Worm (Caenorhabditis elegans): ENCODE data around the gene M02G9.4.

Gene M02G9.4

ce11 chrII:10345012-10345411 lies 27.9 kb downstream of the M02G9.4 start, which contains the start of gene pro-2:
TSS of gene pro-2 (minus strand) at chrII:10345112.
- no peak for TF ChIP-seq madf-5 (GFP tag; IDR thresholded peaks at IDR 0.05)
- no peak for TF ChIP-seq Y105C5A.15 (GFP tag; IDR thresholded peaks at IDR 0.05)
- TF ChIP-seq nhr-6 (tag; optimal IDR thresholded peaks at IDR 0.05) = no peak
- TF ChIP-seq skn-1 (tag; optimal IDR thresholded peaks at IDR 0.05) = no peak
- TF ChIP-seq mdt-29 (GFP tag; IDR thresholded peaks at IDR 0.05) = no peak
- no peak for TF ChIP-seq daf-8 (GFP tag; IDR thresholded peaks at IDR 0.05)
- TF ChIP-seq F10B5.3 (tag; optimal IDR thresholded peaks at IDR 0.05) = no peak
- TF ChIP-seq zip-11 (GFP tag; IDR thresholded peaks at IDR 0.05) = no peak
- no peak for TF ChIP-seq aly-2 (tag; optimal IDR thresholded peaks at IDR 0.05)
- no peak for TF ChIP-seq daf-16 (GFP tag; optimal IDR thresholded peaks at IDR 0.05)
- no peak for TF ChIP-seq daf-16 (tag; optimal IDR thresholded peaks at IDR 0.05)
- TF ChIP-seq lim-7 (GFP tag; IDR thresholded peaks at IDR 0.05) = no peak
- no peak for TF ChIP-seq Y75B8A.6 (GFP tag; IDR thresholded peaks at IDR 0.05)
- TF ChIP-seq arid-1 (GFP tag; conservative IDR thresholded peaks at IDR 0.05) = no peak
- no peak for TF ChIP-seq R02D3.7 (tag; optimal IDR thresholded peaks at IDR 0.05)
- TF ChIP-seq unc-39 (tag; optimal IDR thresholded peaks at IDR 0.05) = no peak
- no peak for TF ChIP-seq unc-130 (GFP tag; optimal IDR thresholded peaks at IDR 0.05)
- TF ChIP-seq spr-3 (GFP tag; optimal IDR thresholded peaks at IDR 0.05) = no peak
- no peak for TF ChIP-seq php-3 (GFP tag; IDR thresholded peaks at IDR 0.05)
- TF ChIP-seq T26A8.4 (GFP tag; IDR thresholded peaks at IDR 0.05) = no peak

ce11 chrII:10346075-10346474 lies 29.0 kb downstream of the M02G9.4 start, which contains the start of gene C07E3.10:
TSS of gene C07E3.10 (plus strand) at chrII:10346375.
- TF ChIP-seq ceh-82 (tag; optimal IDR thresholded peaks at IDR 0.05) (no peak), mdl-1 (tag; optimal IDR thresholded peaks at IDR 0.05) (no peak), nhr-6 (tag; optimal IDR thresholded peaks at IDR 0.05) (no peak), nhr-111 (GFP tag; optimal IDR thresholded peaks at IDR 0.05) (no peak), duxl-1 (tag; optimal IDR thresholded peaks at IDR 0.05; ENCODE audit: poor library complexity) (no peak), dmd-8 (GFP tag; IDR thresholded peaks at IDR 0.05) (no peak), nhr-102 (tag; optimal IDR thresholded peaks at IDR 0.05) (no peak), ces-1 (GFP tag; optimal IDR thresholded peaks at IDR 0.05) (no peak), ztf-7 (tag; optimal IDR thresholded peaks at IDR 0.05) (no peak)

- TF ChIP-seq ceh-28 (tag; optimal IDR thresholded peaks at IDR 0.05) (no peak), mxl-3 (GFP tag; optimal IDR thresholded peaks at IDR 0.05) (peak; percentile 25)
These were observed 32.8 kb downstream of the M02G9.4 start, which contains the start of gene stip-1 for ce11 chrII:10349915-10350314. TSS of gene stip-1 (minus strand) at chrII:10350012.

ce11 chrII:10350487-10350886 lies 33.4 kb downstream of the M02G9.4 start, which contains the start of gene C07E3.9:
TSS of gene C07E3.9 (plus strand) at chrII:10350756.
- no peak for TF ChIP-seq lin-38 (GFP tag; IDR thresholded peaks at IDR 0.05)
- TF ChIP-seq sdz-12 (GFP tag; optimal IDR thresholded peaks at IDR 0.05) = no peak
- TF ChIP-seq nhr-41 (GFP tag; IDR thresholded peaks at IDR 0.05) = no peak
- no peak for TF ChIP-seq php-3 (GFP tag; IDR thresholded peaks at IDR 0.05)
- TF ChIP-seq mxl-2 (GFP tag; conservative IDR thresholded peaks at IDR 0.05) = no peak
- TF ChIP-seq nhr-111 (GFP tag; optimal IDR thresholded peaks at IDR 0.05) = no peak
- no peak for TF ChIP-seq gei-8 (GFP tag; optimal IDR thresholded peaks at IDR 0.05)
- no peak for TF ChIP-seq egl-43 (GFP tag; IDR thresholded peaks at IDR 0.05)
- no peak for TF ChIP-seq zag-1 (tag; optimal IDR thresholded peaks at IDR 0.05)
- TF ChIP-seq arid-1 (GFP tag; conservative IDR thresholded peaks at IDR 0.05) = no peak
- TF ChIP-seq Y105C5A.15 (GFP tag; IDR thresholded peaks at IDR 0.05) = no peak
- no peak for TF ChIP-seq T26A8.4 (GFP tag; IDR thresholded peaks at IDR 0.05)
- peak; percentile 91 for TF ChIP-seq aha-1 (tag)
- TF ChIP-seq lin-1 (GFP tag; IDR thresholded peaks at IDR 0.05) = no peak
- TF ChIP-seq dpl-1 (GFP tag; optimal IDR thresholded peaks at IDR 0.05) = peak; percentile 91
- no peak for TF ChIP-seq lin-29 (GFP tag; IDR thresholded peaks at IDR 0.05)
- no peak for TF ChIP-seq nhr-11 (tag; optimal IDR thresholded peaks at IDR 0.05)
- no peak for TF ChIP-seq Y5F2A.4 (GFP tag; optimal IDR thresholded peaks at IDR 0.05)
- no peak for TF ChIP-seq madf-5 (GFP tag; IDR thresholded peaks at IDR 0.05)
- peak; percentile 19 for TF ChIP-seq mes-2 (tag; optimal IDR thresholded peaks at IDR 0.05; ENCODE audit: poor library complexity, severe bottlenecking)
- no peak for TF ChIP-seq pha-4 (GFP tag; IDR thresholded peaks at IDR 0.05)
- TF ChIP-seq pha-4 (tag; optimal IDR thresholded peaks at IDR 0.05) = no peak
- peak; percentile 65; the same call in 1 of the 2 replicates for TF ChIP-seq Y48G9A.11 (GFP tag; IDR thresholded peaks at IDR 0.05)
- peak; percentile 94 for TF ChIP-seq T20F7.1 (GFP tag; optimal IDR thresholded peaks at IDR 0.05)

All from whole organism, L4 larva.